Worm (Caenorhabditis elegans): Measurements from ENCODE around the gene Y69A2AR.31.

Gene Y69A2AR.31

DNA sequence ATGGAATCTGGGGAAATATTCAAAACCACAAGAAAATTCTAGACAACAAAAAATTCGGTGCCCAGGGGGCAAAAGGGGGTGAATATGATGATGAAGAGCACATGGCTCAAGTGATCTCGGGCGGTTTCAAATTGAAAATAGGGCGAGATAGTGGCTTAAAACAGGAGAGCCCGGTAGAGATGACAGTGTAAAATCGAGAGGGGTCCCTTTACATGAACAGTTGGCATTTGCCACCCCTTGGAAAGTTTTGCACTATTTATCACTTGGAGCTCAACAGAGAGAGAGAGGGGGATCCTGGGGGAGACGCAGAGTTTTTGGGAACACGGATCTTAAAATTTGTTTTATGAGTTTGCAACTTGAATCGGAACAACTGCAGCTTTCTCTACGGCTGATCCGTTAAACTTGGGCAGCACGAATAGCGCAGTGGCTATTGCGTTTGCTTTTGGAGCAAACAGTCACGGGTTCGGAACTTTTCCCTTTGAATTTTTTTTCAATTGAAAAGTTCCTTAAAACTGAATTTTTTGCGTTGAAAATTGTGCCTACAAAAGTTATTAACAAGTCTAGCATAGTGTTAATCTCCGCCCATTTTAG lies 1.7 kb upstream of the Y69A2AR.31 start (continued):
- no peak for TF ChIP-seq dmd-9 (GFP tag; IDR thresholded peaks at IDR 0.05)
- peak; percentile 58 for TF ChIP-seq mes-2 (tag; optimal IDR thresholded peaks at IDR 0.05; ENCODE audit: poor library complexity, severe bottlenecking)
- TF ChIP-seq aha-1 (tag), result no peak
- TF ChIP-seq ZK337.2 (GFP tag; IDR thresholded peaks at IDR 0.05), result no peak
- TF ChIP-seq ztf-7 (tag; optimal IDR thresholded peaks at IDR 0.05), result no peak
- TF ChIP-seq madf-5 (GFP tag; IDR thresholded peaks at IDR 0.05), result no peak
- TF ChIP-seq ceh-32 (tag; optimal IDR thresholded peaks at IDR 0.05; ENCODE audit: poor library complexity), result no peak
- TF ChIP-seq gei-8 (GFP tag; optimal IDR thresholded peaks at IDR 0.05), result peak; percentile 52
- no peak for TF ChIP-seq nhr-28 (tag; optimal IDR thresholded peaks at IDR 0.05)
- TF ChIP-seq lin-1 (GFP tag; IDR thresholded peaks at IDR 0.05), result no peak
- TF ChIP-seq tra-1 (GFP tag; IDR thresholded peaks at IDR 0.05), result peak; percentile 58; the same call in 1 of the 2 replicates
- no peak for TF ChIP-seq mdl-1 (tag; optimal IDR thresholded peaks at IDR 0.05)
- no peak for TF ChIP-seq ama-1 (optimal IDR thresholded peaks at IDR 0.05)
- TF ChIP-seq cey-2 (tag; optimal IDR thresholded peaks at IDR 0.05; ENCODE audit: borderline replicate concordance, insufficient read depth), result no peak
- no peak; the same call in 1 of the 2 replicates for TF ChIP-seq zfp-3 (GFP tag; conservative IDR thresholded peaks at IDR 0.05)
- TF ChIP-seq mep-1 (tag; optimal IDR thresholded peaks at IDR 0.05), result no peak
- no peak for TF ChIP-seq hif-1 (tag; optimal IDR thresholded peaks at IDR 0.05)
- no peak for TF ChIP-seq madf-9 (GFP tag; conservative IDR thresholded peaks at IDR 0.05)
- peak; percentile 63 to 67 for TF ChIP-seq daf-16 (GFP tag; optimal IDR thresholded peaks at IDR 0.05)
- TF ChIP-seq daf-16 (tag; optimal IDR thresholded peaks at IDR 0.05), result no peak
- no peak for TF ChIP-seq F49E8.2 (tag; optimal IDR thresholded peaks at IDR 0.05; ENCODE audit: borderline replicate concordance)
- TF ChIP-seq R02D3.7 (tag; optimal IDR thresholded peaks at IDR 0.05), result no peak
- TF ChIP-seq nhr-42 (GFP tag; IDR thresholded peaks at IDR 0.05), result 0 out of 2 replicates have a peak, but pooled peaks have one; percentile 16
- peak; percentile 78; the same call in 1 of the 2 replicates for TF ChIP-seq arid-1 (GFP tag; conservative IDR thresholded peaks at IDR 0.05)
- TF ChIP-seq Y105C5A.15 (GFP tag; IDR thresholded peaks at IDR 0.05), result 0 out of 2 replicates have a peak, but pooled peaks have one; percentile 22
- no peak for TF ChIP-seq nhr-77 (tag; optimal IDR thresholded peaks at IDR 0.05)
- peak; percentile 74 for TF ChIP-seq lin-38 (GFP tag; IDR thresholded peaks at IDR 0.05)
- TF ChIP-seq unc-62 (GFP tag; optimal IDR thresholded peaks at IDR 0.05 in 1 of 2), result peak in 1 of 2 experiments; percentile 91
- no peak for TF ChIP-seq unc-62 (tag; optimal IDR thresholded peaks at IDR 0.05)
- TF ChIP-seq unc-39 (tag; optimal IDR thresholded peaks at IDR 0.05), result no peak
- TF ChIP-seq set-16 (GFP tag; IDR thresholded peaks at IDR 0.05), result no peak
- TF ChIP-seq Y75B8A.6 (GFP tag; IDR thresholded peaks at IDR 0.05), result no peak
- no peak for TF ChIP-seq daf-12 (tag; optimal IDR thresholded peaks at IDR 0.05)
- TF ChIP-seq hlh-30 (tag; optimal IDR thresholded peaks at IDR 0.05; ENCODE audit: insufficient read depth), result peak; percentile 4
- no peak for TF ChIP-seq mxl-2 (GFP tag; conservative IDR thresholded peaks at IDR 0.05)
- no peak for TF ChIP-seq pqm-1 (tag; optimal IDR thresholded peaks at IDR 0.05)
- TF ChIP-seq spr-1 (tag; optimal IDR thresholded peaks at IDR 0.05), result no peak
- TF ChIP-seq zag-1 (tag; optimal IDR thresholded peaks at IDR 0.05), result no peak
- peak; percentile 82 for TF ChIP-seq egl-43 (GFP tag; IDR thresholded peaks at IDR 0.05)
- TF ChIP-seq lsy-2 (tag; optimal IDR thresholded peaks at IDR 0.05), result no peak
- no peak for TF ChIP-seq daf-8 (GFP tag; IDR thresholded peaks at IDR 0.05)
- TF ChIP-seq snpc-4 (tag; optimal IDR thresholded peaks at IDR 0.05), result no peak
- no peak for TF ChIP-seq zip-2 (tag; optimal IDR thresholded peaks at IDR 0.05)
- TF ChIP-seq mxl-3 (GFP tag; optimal IDR thresholded peaks at IDR 0.05), result peak; percentile 40
- no peak for TF ChIP-seq lin-13 (GFP tag; optimal IDR thresholded peaks at IDR 0.05)
- no peak for TF ChIP-seq nhr-10 (tag; optimal IDR thresholded peaks at IDR 0.05)
- TF ChIP-seq duxl-1 (tag; optimal IDR thresholded peaks at IDR 0.05; ENCODE audit: poor library complexity), result peak; percentile 34
- TF ChIP-seq F10B5.3 (tag; optimal IDR thresholded peaks at IDR 0.05), result no peak
- TF ChIP-seq ceh-28 (tag; optimal IDR thresholded peaks at IDR 0.05), result no peak
- TF ChIP-seq nhr-76 (tag; optimal IDR thresholded peaks at IDR 0.05), result no peak
- no peak for TF ChIP-seq saeg-2 (GFP tag; IDR thresholded peaks at IDR 0.05)

All from whole organism, L4 larva.